Worm (Caenorhabditis elegans) whole organism, early embryonic: ENCODE results near the gene Y81G3A.2.

ENCODE experiments used
- ama-1 ChIP-seq: fragments of 150-350 bp; optimal IDR thresholded peaks from 2 replicates; lab custom pipeline; 2014
- flt-1 ChIP-seq: fragments of 200-800 bp; sonication (Bioruptor generic); IDR thresholded peaks from 2 replicates; pipeline ENCODE4 v1.3.6; 2022; ENCODE audit warnings: missing genetic modification characterization, missing compliant biosample characterization
- hmg-4 ChIP-seq: fragments of 200-800 bp; sonication (Bioruptor generic); optimal IDR thresholded peaks from 2 replicates; lab custom pipeline; 2018; ENCODE audit warnings: mild to moderate bottlenecking, missing genetic modification characterization, missing compliant biosample characterization
- tbx-11 ChIP-seq: fragments of 200-800 bp; sonication (Bioruptor generic); IDR thresholded peaks from 2 replicates; pipeline ENCODE4 v1.3.6; 2022; ENCODE audit warnings: missing genetic modification characterization, missing compliant biosample characterization
- tra-4 ChIP-seq: sonication (generic microtip); optimal IDR thresholded peaks from 2 replicates; lab custom pipeline; 2017; ENCODE audit warnings: missing genetic modification characterization, missing compliant biosample characterization

- TF ChIP-seq tra-4 (tag; lab: Kevin White, UChicago) (no peak), flt-1 (GFP tag; lab: Robert Waterston, UW) (no peak), hmg-4 (GFP tag; lab: Kevin White, UChicago) (no peak), ama-1 (lab: Kevin White, UChicago) (no peak), tbx-11 (GFP tag; lab: Robert Waterston, UW) (no peak)
Observed at ce11 chrII:13122720-13123119, 42.0 kb downstream of the Y81G3A.2 start, which contains the start of gene bath-45.
